Fruit fly (Drosophila melanogaster): ENCODE data around the gene robl37BC.

- no peak for TF ChIP-seq CTCF (optimal IDR thresholded peaks at IDR 0.05)
- no peak for TF ChIP-seq CG8478 (optimal IDR thresholded peaks at IDR 0.05)
Observed at dm6 chr2L:19034213-19034929, 23.7 kb downstream of the robl37BC start, which contains the start of the genes mib2 and CG31800.
